Fruit fly (Drosophila melanogaster) whole organism, prepupa: Measurements from ENCODE around the gene pns.
A peak's percentile ranks its signal among the peaks of the same experiment; 100 is the strongest.

ENCODE experiments used
- Blimp-1 ChIP-seq: fragments of 200-800 bp; sonication (Bioruptor generic); optimal IDR thresholded peaks from 3 replicates; lab custom pipeline; 2017; ENCODE audit warnings: missing biosample characterization, missing genetic modification characterization, mild to moderate bottlenecking, moderate library complexity, missing genetic modification reagents
- CG32006 ChIP-seq: fragments of 200-800 bp; sonication (Bioruptor generic); optimal IDR thresholded peaks from 3 replicates; lab custom pipeline; 2017; ENCODE audit warnings: missing biosample characterization, mild to moderate bottlenecking, missing genetic modification characterization
- CG6792 ChIP-seq: fragments of 200-800 bp; sonication (Bioruptor generic); optimal IDR thresholded peaks from 3 replicates; lab custom pipeline; 2016; ENCODE audit warnings: missing biosample characterization, missing genetic modification characterization
- CG6854 ChIP-seq: fragments of 200-800 bp; sonication (Bioruptor generic); optimal IDR thresholded peaks from 2 replicates; lab custom pipeline; 2017; ENCODE audit warnings: missing biosample characterization, mild to moderate bottlenecking, missing genetic modification characterization
- Eip78C ChIP-seq: fragments of 200-800 bp; sonication (Bioruptor generic); peaks from one replicate; lab custom pipeline; 2016; ENCODE audit warnings: missing biosample characterization, missing genetic modification characterization
- Eip93F ChIP-seq: fragments of 200-800 bp; sonication (Bioruptor generic); optimal IDR thresholded peaks from 2 replicates; lab custom pipeline; 2016; ENCODE audit warnings: missing biosample characterization, mild to moderate bottlenecking, missing genetic modification characterization
- Sox14 ChIP-seq: fragments of 200-800 bp; sonication (Bioruptor generic); optimal IDR thresholded peaks from 3 replicates; lab custom pipeline; 2016; ENCODE audit warnings: missing biosample characterization, missing genetic modification characterization

DNA sequence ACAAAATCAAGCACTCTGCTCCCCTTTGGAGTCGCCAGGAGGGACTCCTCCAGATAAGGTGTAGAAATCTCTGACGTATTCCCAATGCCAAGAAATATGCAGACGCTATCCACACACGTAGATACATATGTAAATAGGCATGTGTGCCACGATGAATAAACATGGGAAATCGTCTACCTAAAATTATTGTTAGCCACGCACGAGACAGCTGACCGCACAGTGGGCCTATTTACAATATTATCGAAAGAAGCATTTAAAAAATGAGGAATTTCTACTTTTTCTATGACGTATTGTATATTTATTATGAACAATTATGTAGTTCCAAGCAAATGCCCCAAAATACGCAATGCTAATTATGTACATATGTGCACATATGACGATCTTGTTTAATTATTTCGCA lies 12.2 kb downstream of the pns start:
- no peak for TF ChIP-seq CG6854 (GFP tag; lab: Kevin White, UChicago)
- no peak for TF ChIP-seq Sox14
- TF ChIP-seq CG32006 (GFP tag; lab: Kevin White, UChicago): no peak
- no peak for TF ChIP-seq Blimp-1
- no peak for TF ChIP-seq Eip93F
- peak; percentile 43 for TF ChIP-seq Eip78C (GFP tag; lab: Kevin White, UChicago)
- no peak for TF ChIP-seq CG6792 (GFP tag; lab: Kevin White, UChicago)
